Fruit fly (Drosophila melanogaster) whole organism, embryonic: ENCODE results near the gene CG12016.

Experiments used
- Ada2b ChIP-seq: fragments of 200-800 bp; sonication (Bioruptor generic); IDR thresholded peaks from 2 replicates; pipeline ENCODE4 v1.3.6; 2022; ENCODE audit warnings: missing biosample characterization, missing genetic modification characterization
- Asciz ChIP-seq: fragments of 200-800 bp; sonication (Bioruptor generic); optimal IDR thresholded peaks from 2 replicates; lab custom pipeline; 2017; ENCODE audit warnings: missing biosample characterization, mild to moderate bottlenecking, missing genetic modification characterization, missing genetic modification reagents
- Awh ChIP-seq: fragments of 200-800 bp; sonication (Bioruptor generic); IDR thresholded peaks from 2 replicates; pipeline ENCODE4, ENCODE4 v1.3.6; 2022; ENCODE audit warnings: missing biosample characterization, missing genetic modification characterization
- CG10959 ChIP-seq: fragments of 200-800 bp; sonication (Bioruptor generic); IDR thresholded peaks from 2 replicates; pipeline ENCODE4 v1.3.6; 2022; ENCODE audit warnings: missing biosample characterization, missing genetic modification characterization
- CG11504 ChIP-seq: fragments of 200-800 bp; sonication (Bioruptor generic); optimal IDR thresholded peaks from 3 replicates; lab custom pipeline; 2019; ENCODE audit warnings: missing biosample characterization, mild to moderate bottlenecking, missing genetic modification characterization, moderate library complexity
- CG11723 ChIP-seq: fragments of 200-800 bp; sonication (Bioruptor generic); optimal IDR thresholded peaks from 2 replicates; lab custom pipeline; 2017; ENCODE audit warnings: missing biosample characterization, mild to moderate bottlenecking, missing genetic modification characterization
- CG12071 ChIP-seq: fragments of 200-800 bp; sonication (Bioruptor generic); optimal IDR thresholded peaks from 3 replicates; lab custom pipeline; 2018; ENCODE audit warnings: missing biosample characterization, mild to moderate bottlenecking, missing genetic modification characterization
- CG1233 ChIP-seq: fragments of 200-800 bp; sonication (Bioruptor generic); optimal IDR thresholded peaks from 4 replicates; lab custom pipeline; 2018; ENCODE audit warnings: missing biosample characterization, mild to moderate bottlenecking, missing genetic modification characterization
- CG13296 ChIP-seq: fragments of 200-800 bp; sonication (Bioruptor generic); optimal IDR thresholded peaks from 3 replicates; lab custom pipeline; 2018; ENCODE audit warnings: missing biosample characterization, mild to moderate bottlenecking, missing genetic modification characterization
- CG14860 ChIP-seq: fragments of 200-800 bp; sonication (Bioruptor generic); IDR thresholded peaks from 3 replicates; pipeline ENCODE4 v1.3.6; 2022; ENCODE audit warnings: missing biosample characterization, missing genetic modification characterization; ENCODE audit not compliant: partially characterized antibody
- CG16779 ChIP-seq: fragments of 200-800 bp; sonication (Bioruptor generic); IDR thresholded peaks from 2 replicates; pipeline ENCODE4 v1.3.6; 2022; ENCODE audit warnings: missing biosample characterization, missing genetic modification characterization
- CG16863 ChIP-seq: fragments of 200-800 bp; sonication (Bioruptor generic); optimal IDR thresholded peaks from 3 replicates; lab custom pipeline; 2016; ENCODE audit warnings: missing biosample characterization, missing genetic modification characterization
- CG17385 ChIP-seq: fragments of 200-800 bp; sonication (Bioruptor generic); optimal IDR thresholded peaks from 3 replicates; lab custom pipeline; 2018; ENCODE audit warnings: missing biosample characterization, mild to moderate bottlenecking, missing genetic modification characterization
- CG17802 ChIP-seq: fragments of 200-800 bp; sonication (Bioruptor generic); optimal IDR thresholded peaks from 2 replicates; lab custom pipeline; 2018; ENCODE audit warnings: missing biosample characterization, mild to moderate bottlenecking, missing genetic modification characterization, moderate library complexity
- CG18011 ChIP-seq: fragments of 200-800 bp; sonication (Bioruptor generic); optimal IDR thresholded peaks from 2 replicates; lab custom pipeline; 2017; ENCODE audit warnings: missing biosample characterization, missing genetic modification characterization, mild to moderate bottlenecking, moderate library complexity, missing genotype
- CG2199 ChIP-seq: fragments of 200-800 bp; sonication (Bioruptor generic); IDR thresholded peaks from 3 replicates; pipeline ENCODE4 v1.3.6; 2022; ENCODE audit warnings: missing biosample characterization, missing genetic modification characterization
- CG2712 ChIP-seq: fragments of 200-800 bp; optimal IDR thresholded peaks from 3 replicates; lab custom pipeline; 2019; ENCODE audit warnings: missing biosample characterization, mild to moderate bottlenecking, missing genetic modification characterization, moderate library complexity
- CG34376 ChIP-seq: fragments of 200-800 bp; sonication (Bioruptor generic); optimal IDR thresholded peaks from 2 replicates; lab custom pipeline; 2018; ENCODE audit warnings: missing biosample characterization, mild to moderate bottlenecking, missing genetic modification characterization
- CG3847 ChIP-seq: fragments of 200-800 bp; sonication (Bioruptor generic); IDR thresholded peaks from 2 replicates; pipeline ENCODE4 v1.3.6; 2022; ENCODE audit warnings: missing biosample characterization, missing genetic modification characterization
- CG6689 ChIP-seq: fragments of 200-800 bp; sonication (Bioruptor generic); IDR thresholded peaks from 2 replicates; pipeline ENCODE4 v1.3.6; 2022; ENCODE audit warnings: missing biosample characterization, missing genetic modification characterization
- CG7745 ChIP-seq: fragments of 200-800 bp; sonication (Bioruptor generic); optimal IDR thresholded peaks from 2 replicates; lab custom pipeline; 2018; ENCODE audit warnings: missing biosample characterization, mild to moderate bottlenecking, missing genetic modification characterization, moderate library complexity
- CG8290 ChIP-seq, 3 experiments: fragments of 200-800 bp; sonication (Bioruptor generic); optimal IDR thresholded peaks; 2 replicates each; lab custom pipeline; 2016 to 2019; ENCODE audit warnings: missing biosample characterization in 3 of 3, missing genetic modification characterization in 3 of 3, mild to moderate bottlenecking in 2 of 3, moderate library complexity in 1 of 3
- CG8388 ChIP-seq: fragments of 200-800 bp; sonication (Bioruptor generic); optimal IDR thresholded peaks from 2 replicates; lab custom pipeline; 2019; ENCODE audit warnings: missing biosample characterization, mild to moderate bottlenecking, missing genetic modification characterization, moderate library complexity
- CG8478 ChIP-seq: fragments of >200 bp; optimal IDR thresholded peaks from 2 replicates; lab custom pipeline; 2018
- CG8924 ChIP-seq: fragments of 200-800 bp; optimal IDR thresholded peaks from 3 replicates; lab custom pipeline; 2019; ENCODE audit warnings: missing biosample characterization, mild to moderate bottlenecking, missing genetic modification characterization, moderate library complexity
- CG9932 ChIP-seq: fragments of 200-800 bp; sonication (Bioruptor generic); IDR thresholded peaks from 2 replicates; pipeline ENCODE4 v1.3.6; 2022; ENCODE audit warnings: missing biosample characterization, missing genetic modification characterization
- CrebB ChIP-seq: fragments of 200-800 bp; sonication (Bioruptor generic); optimal IDR thresholded peaks from 3 replicates; lab custom pipeline; 2018; ENCODE audit warnings: missing biosample characterization, mild to moderate bottlenecking, missing genetic modification characterization
- D19A ChIP-seq: fragments of 200-800 bp; optimal IDR thresholded peaks from 3 replicates; lab custom pipeline; 2019; ENCODE audit warnings: missing biosample characterization, mild to moderate bottlenecking, missing genetic modification characterization, moderate library complexity
- Dad ChIP-seq: fragments of 200-800 bp; sonication (Bioruptor generic); optimal IDR thresholded peaks from 3 replicates; lab custom pipeline; 2016; ENCODE audit warnings: missing biosample characterization, missing genetic modification characterization
- Ets97D ChIP-seq: fragments of 200-800 bp; sonication (Bioruptor generic); optimal IDR thresholded peaks from 3 replicates; lab custom pipeline; 2016; ENCODE audit warnings: missing biosample characterization, missing genetic modification characterization
- Fer3 ChIP-seq: fragments of 200-800 bp; sonication (Bioruptor generic); optimal IDR thresholded peaks from 2 replicates; lab custom pipeline; 2018; ENCODE audit warnings: missing biosample characterization, mild to moderate bottlenecking, missing genetic modification characterization, moderate library complexity
- H15 ChIP-seq: fragments of 200-800 bp; sonication (Bioruptor generic); IDR thresholded peaks from 3 replicates; pipeline ENCODE4 v1.3.6; 2022; ENCODE audit warnings: missing biosample characterization, missing genetic modification characterization
- HHEX ChIP-seq: fragments of 200-800 bp; sonication (Bioruptor generic); optimal IDR thresholded peaks from 3 replicates; lab custom pipeline; 2017; ENCODE audit warnings: missing biosample characterization, mild to moderate bottlenecking, missing genetic modification characterization, missing genetic modification reagents
- Kr ChIP-seq: fragments of 200-800 bp; sonication (Bioruptor generic); optimal IDR thresholded peaks from 2 replicates; lab custom pipeline; 2017; ENCODE audit warnings: missing biosample characterization, mild to moderate bottlenecking, missing genetic modification characterization
- PHDP ChIP-seq: fragments of 200-800 bp; sonication (Bioruptor generic); optimal IDR thresholded peaks from 3 replicates; lab custom pipeline; 2018; ENCODE audit warnings: missing biosample characterization, mild to moderate bottlenecking, missing genetic modification characterization, moderate library complexity
- Rx ChIP-seq: fragments of 200-800 bp; sonication (Bioruptor generic); IDR thresholded peaks from 2 replicates; pipeline ENCODE4 v1.3.6; 2022; ENCODE audit warnings: missing biosample characterization, missing genetic modification characterization
- Side ChIP-seq: fragments of 200-800 bp; sonication (Bioruptor generic); optimal IDR thresholded peaks from 2 replicates; lab custom pipeline; 2016; ENCODE audit warnings: missing biosample characterization, missing genetic modification characterization
- Sin3A ChIP-seq: fragments of >200 bp; optimal IDR thresholded peaks from 2 replicates; lab custom pipeline; 2018
- ash1 ChIP-seq: fragments of 200-800 bp; sonication (Bioruptor generic); optimal IDR thresholded peaks from 2 replicates; lab custom pipeline; 2018; ENCODE audit warnings: missing biosample characterization, mild to moderate bottlenecking, missing genetic modification characterization
- az2 ChIP-seq: fragments of 200-800 bp; sonication (Bioruptor generic); optimal IDR thresholded peaks from 3 replicates; lab custom pipeline; 2016; ENCODE audit warnings: missing biosample characterization, missing genetic modification characterization
- cad ChIP-seq: fragments of >200 bp; optimal IDR thresholded peaks from 2 replicates; lab custom pipeline; 2017; ENCODE audit warnings: missing biosample characterization, missing genetic modification characterization
- cas ChIP-seq: fragments of 200-800 bp; sonication (Bioruptor generic); IDR thresholded peaks from 2 replicates; pipeline ENCODE4 v1.3.6; 2022; ENCODE audit warnings: missing biosample characterization, missing genetic modification characterization
- croc ChIP-seq: fragments of 200-800 bp; sonication (Bioruptor generic); conservative IDR thresholded peaks from 3 replicates; pipeline ENCODE4 v1.3.6; 2022; ENCODE audit warnings: missing biosample characterization, missing genetic modification characterization
- fd3F ChIP-seq: fragments of 200-800 bp; sonication (Bioruptor generic); optimal IDR thresholded peaks from 2 replicates; lab custom pipeline; 2018; ENCODE audit warnings: missing biosample characterization, mild to moderate bottlenecking, missing genetic modification characterization, moderate library complexity
- hkb ChIP-seq, 2 experiments: fragments of 200-800 bp in 1 of 2; fragments of >200 bp in 1 of 2; sonication (Bioruptor generic) in 1 of 2; IDR thresholded peaks in 1 of 2; optimal IDR thresholded peaks in 1 of 2; 2 replicates each; pipeline versions ENCODE4 v1.3.6 to Lab custom; 2017 to 2022; ENCODE audit warnings: missing biosample characterization in 1 of 2, missing genetic modification characterization in 1 of 2
- mirr ChIP-seq: fragments of 200-800 bp; sonication (Bioruptor generic); optimal IDR thresholded peaks from 3 replicates; lab custom pipeline; 2018; ENCODE audit warnings: missing biosample characterization, mild to moderate bottlenecking, missing genetic modification characterization
- ranshi ChIP-seq: fragments of 200-800 bp; sonication (Bioruptor generic); IDR thresholded peaks from 2 replicates; pipeline ENCODE4 v1.3.6; 2022; ENCODE audit warnings: missing biosample characterization, missing genetic modification characterization
- stc ChIP-seq: fragments of 200-800 bp; sonication (Bioruptor generic); IDR thresholded peaks from 2 replicates; pipeline ENCODE4 v1.3.6; 2022; ENCODE audit warnings: missing biosample characterization, missing genetic modification characterization
- unc-4 ChIP-seq: fragments of 200-800 bp; sonication (Bioruptor generic); IDR thresholded peaks from 2 replicates; pipeline ENCODE4 v1.3.6; 2022; ENCODE audit warnings: missing biosample characterization, missing genetic modification characterization; ENCODE audit not compliant: partially characterized antibody

CG12016 gene

dm6 chr3L:3336368-3337164 is 17.2 kb downstream of the CG12016 start, which contains the start of the genes Drsl6 and kst (continued):
- TF ChIP-seq Side (peak; percentile 22), CG16779 (no peak), Sin3A (lab: Kevin White, UChicago) (peak; percentile 16), CrebB (tag; lab: Kevin White, UChicago) (peak; percentile 59), Dad (GFP tag; lab: Kevin White, UChicago) (no peak), PHDP (peak; percentile 41), Ada2b (GFP tag; lab: Robert Waterston, UW) (no peak), unc-4 (GFP tag; lab: Robert Waterston, UW) (peak; percentile 50), CG8478 (no peak), H15 (GFP tag; lab: Robert Waterston, UW) (no peak), fd3F (no peak), Rx (GFP tag; lab: Robert Waterston, UW) (no peak), CG8924 (tag; lab: Kevin White, UChicago) (peak; percentile 39), cas (GFP tag; lab: Robert Waterston, UW) (no peak), HHEX (GFP tag; lab: Kevin White, UChicago) (no peak), CG2712 (tag; lab: Kevin White, UChicago) (peak; percentile 83), CG12071 (GFP tag; lab: Kevin White, UChicago) (peak; percentile 1), CG11723 (no peak), Asciz (no peak), CG6689 (no peak), ranshi (GFP tag; lab: Robert Waterston, UW) (peak; percentile 37; the same call in 1 of the 2 replicates), CG18011 (GFP tag; lab: Kevin White, UChicago) (no peak), ash1 (no peak), Fer3 (tag; lab: Kevin White, UChicago) (peak; percentile 29), CG16863 (GFP tag; lab: Kevin White, UChicago) (peak; percentile 17), cad (GFP tag; lab: Kevin White, UChicago) (no peak), hkb (optimal IDR thresholded peaks at IDR 0.05; lab: Kevin White, UChicago) (no peak), hkb (GFP tag; IDR thresholded peaks at IDR 0.05; lab: Robert Waterston, UW) (0 out of 2 replicates have a peak, but pooled peaks have one; percentile 29), CG2199 (GFP tag; lab: Robert Waterston, UW) (no peak), az2 (GFP tag; lab: Kevin White, UChicago) (no peak), Kr (GFP tag; lab: Kevin White, UChicago) (no peak), CG10959 (GFP tag; lab: Robert Waterston, UW) (no peak), Ets97D (GFP tag; lab: Kevin White, UChicago) (peak; percentile 41), CG14860 (no peak; the same call in 2 of the 3 replicates), CG3847 (GFP tag; lab: Robert Waterston, UW) (peak; percentile 40), CG7745 (no peak), D19A (no peak), croc (GFP tag; lab: Robert Waterston, UW) (no peak), mirr (peak; percentile 12), CG17802 (tag; lab: Kevin White, UChicago) (no peak), stc (0 out of 2 replicates have a peak, but pooled peaks have one; percentile 8), CG34376 (peak; percentile 62), CG17385 (GFP tag; lab: Kevin White, UChicago) (peak; percentile 56), CG13296 (GFP tag; lab: Kevin White, UChicago) (peak; percentile 38), CG9932 (GFP tag; lab: Robert Waterston, UW) (no peak), CG1233 (GFP tag; lab: Kevin White, UChicago) (no peak), CG8290 (GFP tag; optimal IDR thresholded peaks at IDR 0.05; lab: Kevin White, UChicago) (peak; percentile 41), CG8290 (tag; optimal IDR thresholded peaks at IDR 0.05; lab: Kevin White, UChicago) (no peak), CG11504 (no peak), CG8388 (no peak), Awh (GFP tag; lab: Robert Waterston, UW) (peak; percentile 70; the same call in 1 of the 2 replicates)
